Worm (Caenorhabditis elegans): ENCODE results near the gene F55D10.4.

Gene F55D10.4

ce11 chrX:4720603-4721529 lies at the start of gene F55D10.4:
TSS of gene F55D10.4 (minus strand) at chrX:4720653.
- TF ChIP-seq cnd-1 (tag; optimal IDR thresholded peaks at IDR 0.05) (no peak), ces-1 (GFP tag; optimal IDR thresholded peaks at IDR 0.05) (peak; percentile 41)

- TF ChIP-seq snpc-4 (tag; optimal IDR thresholded peaks at IDR 0.05) = no peak
- no peak for TF ChIP-seq ztf-11 (tag; optimal IDR thresholded peaks at IDR 0.05)
- TF ChIP-seq drap-1 (GFP tag; optimal IDR thresholded peaks at IDR 0.05) = no peak
- TF ChIP-seq hlh-1 (tag; optimal IDR thresholded peaks at IDR 0.05) = no peak
- no peak for TF ChIP-seq mab-5 (tag; optimal IDR thresholded peaks at IDR 0.05)
- TF ChIP-seq mls-2 (tag; optimal IDR thresholded peaks at IDR 0.05) = no peak
- no peak for TF ChIP-seq mep-1 (tag; optimal IDR thresholded peaks at IDR 0.05)
- TF ChIP-seq nhr-2 (tag; optimal IDR thresholded peaks at IDR 0.05) = no peak
- no peak for TF ChIP-seq unc-39 (tag; optimal IDR thresholded peaks at IDR 0.05)
- no peak for TF ChIP-seq elt-3 (tag; optimal IDR thresholded peaks at IDR 0.05)
- TF ChIP-seq ham-2 (GFP tag; optimal IDR thresholded peaks at IDR 0.05) = no peak
- TF ChIP-seq sem-2 (GFP tag; optimal IDR thresholded peaks at IDR 0.05) = no peak
- TF ChIP-seq ceh-43 (GFP tag; optimal IDR thresholded peaks at IDR 0.05) = no peak
- no peak for TF ChIP-seq cnd-1 (tag; optimal IDR thresholded peaks at IDR 0.05)
- no peak for TF ChIP-seq unc-120 (tag; optimal IDR thresholded peaks at IDR 0.05; ENCODE audit: poor library complexity, severe bottlenecking)
- no peak for TF ChIP-seq tbx-8 (GFP tag; optimal IDR thresholded peaks at IDR 0.05)
Measured at ce11 chrX:4769885-4770284, 49.4 kb upstream of the F55D10.4 start, which contains the start of gene npr-1. TSS of gene npr-1 (minus strand) at chrX:4769985.

- TF ChIP-seq bed-3 (GFP tag; optimal IDR thresholded peaks at IDR 0.05) = no peak
- TF ChIP-seq ceh-83 (GFP tag; optimal IDR thresholded peaks at IDR 0.05) = no peak
- TF ChIP-seq ces-1 (GFP tag; optimal IDR thresholded peaks at IDR 0.05) = no peak
- peak; percentile 66 for TF ChIP-seq mls-2 (tag; optimal IDR thresholded peaks at IDR 0.05)
Measured at ce11 chrX:4761540-4761939, 41.1 kb upstream of the F55D10.4 start, which contains the start of gene mls-2. TSS of gene mls-2 (minus strand) at chrX:4761640.

- no peak for TF ChIP-seq elt-3 (tag; optimal IDR thresholded peaks at IDR 0.05)
- no peak for TF ChIP-seq bed-3 (GFP tag; optimal IDR thresholded peaks at IDR 0.05)
- no peak for TF ChIP-seq nhr-76 (tag; optimal IDR thresholded peaks at IDR 0.05)
- no peak for TF ChIP-seq ceh-83 (GFP tag; optimal IDR thresholded peaks at IDR 0.05)
- no peak for TF ChIP-seq mab-5 (tag; optimal IDR thresholded peaks at IDR 0.05)
- TF ChIP-seq ztf-11 (tag; optimal IDR thresholded peaks at IDR 0.05) = no peak
- TF ChIP-seq unc-39 (tag; optimal IDR thresholded peaks at IDR 0.05) = no peak
- TF ChIP-seq unc-120 (tag; optimal IDR thresholded peaks at IDR 0.05; ENCODE audit: poor library complexity, severe bottlenecking) = no peak
- TF ChIP-seq nhr-2 (tag; optimal IDR thresholded peaks at IDR 0.05) = peak; percentile 91
- TF ChIP-seq lsy-2 (tag; optimal IDR thresholded peaks at IDR 0.05) = no peak
- TF ChIP-seq mep-1 (tag; optimal IDR thresholded peaks at IDR 0.05) = no peak
- TF ChIP-seq ham-2 (GFP tag; optimal IDR thresholded peaks at IDR 0.05) = no peak
- TF ChIP-seq ceh-43 (GFP tag; optimal IDR thresholded peaks at IDR 0.05) = peak; percentile 52
- TF ChIP-seq unc-62 (GFP tag; optimal IDR thresholded peaks at IDR 0.05) = no peak
- TF ChIP-seq mls-2 (tag; optimal IDR thresholded peaks at IDR 0.05) = peak; percentile 98
- TF ChIP-seq drap-1 (GFP tag; optimal IDR thresholded peaks at IDR 0.05) = no peak
- TF ChIP-seq tbx-8 (GFP tag; optimal IDR thresholded peaks at IDR 0.05) = no peak
- TF ChIP-seq lin-32 (GFP tag; optimal IDR thresholded peaks at IDR 0.05) = no peak
- TF ChIP-seq M03D4.4 (tag; optimal IDR thresholded peaks at IDR 0.05) = no peak
- TF ChIP-seq pha-4 (tag; optimal IDR thresholded peaks at IDR 0.05) = no peak
- no peak for TF ChIP-seq blmp-1 (tag; optimal IDR thresholded peaks at IDR 0.05)
- TF ChIP-seq ceh-39 (tag; optimal IDR thresholded peaks at IDR 0.05) = no peak
- no peak for TF ChIP-seq elt-1 (tag; optimal IDR thresholded peaks at IDR 0.05; ENCODE audit: borderline replicate concordance, insufficient read depth)
- TF ChIP-seq nhr-28 (tag; optimal IDR thresholded peaks at IDR 0.05) = no peak
- peak; percentile 54 for TF ChIP-seq ces-1 (GFP tag; optimal IDR thresholded peaks at IDR 0.05)
- TF ChIP-seq hlh-1 (tag; optimal IDR thresholded peaks at IDR 0.05) = no peak
- TF ChIP-seq sem-2 (GFP tag; optimal IDR thresholded peaks at IDR 0.05) = no peak
- TF ChIP-seq nhr-237 (tag; optimal IDR thresholded peaks at IDR 0.05) = no peak
Measured at ce11 chrX:4759718-4760117, 39.3 kb upstream of the F55D10.4 start.

- TF ChIP-seq ceh-39 (tag; optimal IDR thresholded peaks at IDR 0.05) (no peak), blmp-1 (tag; optimal IDR thresholded peaks at IDR 0.05) (no peak), bed-3 (GFP tag; optimal IDR thresholded peaks at IDR 0.05) (no peak), elt-1 (tag; optimal IDR thresholded peaks at IDR 0.05; ENCODE audit: borderline replicate concordance, insufficient read depth) (no peak)
Measured at ce11 chrX:4754725-4755124, 34.3 kb upstream of the F55D10.4 start, which contains the start of gene C39E6.2. TSS of gene C39E6.2 (minus strand) at chrX:4755118.

Measured in whole organism, mixed stage, embryonic.